Worm (Caenorhabditis elegans) whole organism, young adult: ENCODE results near the gene C10C6.13.

Experiments
- F10E7.11 ChIP-seq: sonication (generic microtip); optimal IDR thresholded peaks from 2 replicates; lab custom pipeline; 2017; ENCODE audit warnings: mild to moderate bottlenecking, missing genetic modification characterization, moderate library complexity, missing compliant biosample characterization
- Y56A3A.18 ChIP-seq: fragments of 200-800 bp; sonication (Bioruptor generic); IDR thresholded peaks from 2 replicates; pipeline ENCODE4 v1.3.6; 2022; ENCODE audit warnings: missing genetic modification reagents, missing genetic modification characterization, missing compliant biosample characterization
- ama-1 ChIP-seq, 3 experiments: fragments of 150-350 bp in 1 of 3; sonication (generic microtip) in 2 of 3; optimal IDR thresholded peaks; 2 replicates each; lab custom pipeline; 2014 to 2018; ENCODE audit warnings: missing biosample characterization in 2 of 3, missing genetic modification characterization in 2 of 3, missing genetic modification reagents in 2 of 3
- him-1 ChIP-seq: sonication (generic microtip); optimal IDR thresholded peaks from 2 replicates; lab custom pipeline; 2016; ENCODE audit warnings: missing genotype, missing genetic modification reagents, missing genetic modification characterization, missing compliant biosample characterization
- unc-130 ChIP-seq: sonication (generic microtip); optimal IDR thresholded peaks from 2 replicates; lab custom pipeline; 2016; ENCODE audit warnings: missing genetic modification reagents, missing genetic modification characterization, missing compliant biosample characterization
- unc-62 ChIP-seq: fragments of 150-350 bp; optimal IDR thresholded peaks from 2 replicates; lab custom pipeline; 2014; ENCODE audit warnings: missing biosample characterization, missing genetic modification reagents, missing genetic modification characterization

DNA sequence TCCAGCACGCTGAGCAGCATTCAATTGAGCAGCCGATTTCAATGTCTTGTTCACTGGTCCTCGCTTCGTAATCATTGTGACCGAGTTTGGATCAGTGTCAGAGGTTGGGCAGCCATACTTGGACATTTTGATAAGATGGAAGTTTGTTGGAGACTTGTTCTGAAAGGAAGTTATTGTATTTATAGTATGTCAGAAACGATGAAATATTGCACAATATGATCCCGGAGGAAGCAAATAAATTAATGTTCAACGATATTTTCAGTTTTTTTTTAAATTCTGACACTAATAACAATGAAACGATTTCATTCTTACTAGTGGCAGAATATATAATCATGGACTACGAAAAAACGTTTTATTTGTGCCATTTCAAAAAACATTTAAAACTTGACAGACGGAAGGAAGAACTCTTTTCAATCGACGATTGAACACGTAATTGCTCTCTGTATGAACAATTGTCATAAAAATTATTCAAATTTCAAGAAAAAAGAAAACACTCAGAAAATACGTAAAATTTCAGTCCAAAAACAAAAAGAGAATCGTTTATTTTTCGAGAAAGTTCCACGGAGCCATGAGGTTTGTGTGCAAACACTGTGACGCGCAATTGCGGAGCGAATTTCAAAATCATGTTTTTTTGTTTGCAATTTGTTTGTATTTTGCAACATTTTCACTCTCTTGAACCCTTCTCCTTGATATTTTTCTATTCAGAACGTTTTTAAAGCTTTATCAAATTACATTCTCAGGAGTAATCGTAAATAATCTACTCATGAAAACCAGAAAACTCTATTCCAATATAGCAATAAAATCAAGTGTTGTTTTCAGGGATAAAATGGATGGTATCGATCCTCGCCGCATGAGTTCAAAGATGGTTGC lies 10.7 kb upstream of the C10C6.13 start, which contains the start of the genes mbf-1 and nse-4:
- TF ChIP-seq unc-62 (GFP tag; lab: Kevin White, UChicago) (no peak), ama-1 (optimal IDR thresholded peaks at IDR 0.05; lab: Kevin White, UChicago) (peak; percentile 1), ama-1 (GFP tag; optimal IDR thresholded peaks at IDR 0.05; lab: Kevin White, UChicago) (no peak), F10E7.11 (tag; lab: Kevin White, UChicago) (no peak), Y56A3A.18 (GFP tag; lab: Robert Waterston, UW) (no peak), him-1 (no peak), unc-130 (GFP tag; lab: Kevin White, UChicago) (no peak)
